Fruit fly (Drosophila melanogaster): ENCODE measurements around the gene CG3919.
A peak's percentile ranks its signal among the peaks of the same experiment; 100 is the strongest.

Gene CG3919

dm6 chr3L:14432252-14432651 lies 21.8 kb downstream of the CG3919 start:
- no peak for TF ChIP-seq pan (optimal IDR thresholded peaks at IDR 0.05)
- no peak for TF ChIP-seq Dll (optimal IDR thresholded peaks at IDR 0.05)
- no peak for TF ChIP-seq psq (optimal IDR thresholded peaks at IDR 0.05)
- no peak for TF ChIP-seq EcR (GFP tag; optimal IDR thresholded peaks at IDR 0.05)
- no peak for TF ChIP-seq CG8478 (optimal IDR thresholded peaks at IDR 0.05)
- no peak for TF ChIP-seq usp (GFP tag; optimal IDR thresholded peaks at IDR 0.05)

- no peak for TF ChIP-seq EcR (GFP tag; optimal IDR thresholded peaks at IDR 0.05)
- no peak for TF ChIP-seq Dll (optimal IDR thresholded peaks at IDR 0.05)
- no peak for TF ChIP-seq pan (optimal IDR thresholded peaks at IDR 0.05)
- TF ChIP-seq psq (optimal IDR thresholded peaks at IDR 0.05) = no peak
- no peak for TF ChIP-seq CG8478 (optimal IDR thresholded peaks at IDR 0.05)
- no peak for TF ChIP-seq usp (GFP tag; optimal IDR thresholded peaks at IDR 0.05)
Observed at dm6 chr3L:14440592-14440991, 30.2 kb downstream of the CG3919 start.

- TF ChIP-seq psq (optimal IDR thresholded peaks at IDR 0.05) = no peak
Observed at dm6 chr3L:14446874-14447273, 36.4 kb downstream of the CG3919 start.

- TF ChIP-seq pan (optimal IDR thresholded peaks at IDR 0.05) (no peak), psq (optimal IDR thresholded peaks at IDR 0.05) (no peak), EcR (GFP tag; optimal IDR thresholded peaks at IDR 0.05) (peak in 1 of 2 experiments; percentile 12)
Observed at dm6 chr3L:14447374-14447773, 36.9 kb downstream of the CG3919 start.

dm6 chr3L:14448321-14449043 lies 38.1 kb downstream of the CG3919 start:
- TF ChIP-seq pan (optimal IDR thresholded peaks at IDR 0.05) = no peak

dm6 chr3L:14450347-14450926 lies 40.0 kb downstream of the CG3919 start:
- TF ChIP-seq CG8478 (optimal IDR thresholded peaks at IDR 0.05) (no peak), EcR (GFP tag; optimal IDR thresholded peaks at IDR 0.05) (no peak), Dll (optimal IDR thresholded peaks at IDR 0.05) (no peak), pan (optimal IDR thresholded peaks at IDR 0.05) (no peak), usp (GFP tag; optimal IDR thresholded peaks at IDR 0.05) (no peak), psq (optimal IDR thresholded peaks at IDR 0.05) (no peak)

dm6 chr3L:14451534-14451933 lies 41.1 kb downstream of the CG3919 start:
- no peak for TF ChIP-seq CG8478 (optimal IDR thresholded peaks at IDR 0.05)

dm6 chr3L:14452419-14453259 lies 42.2 kb downstream of the CG3919 start:
- TF ChIP-seq Dll (optimal IDR thresholded peaks at IDR 0.05) = no peak
- TF ChIP-seq usp (GFP tag; optimal IDR thresholded peaks at IDR 0.05) = no peak
- no peak for TF ChIP-seq EcR (GFP tag; optimal IDR thresholded peaks at IDR 0.05)
- no peak for TF ChIP-seq pan (optimal IDR thresholded peaks at IDR 0.05)
- TF ChIP-seq CG8478 (optimal IDR thresholded peaks at IDR 0.05) = no peak
- no peak for TF ChIP-seq psq (optimal IDR thresholded peaks at IDR 0.05)

dm6 chr3L:14453260-14453590 lies 42.8 kb downstream of the CG3919 start:
- no peak for TF ChIP-seq EcR (GFP tag; optimal IDR thresholded peaks at IDR 0.05)
- TF ChIP-seq psq (optimal IDR thresholded peaks at IDR 0.05) = no peak
- no peak for TF ChIP-seq pan (optimal IDR thresholded peaks at IDR 0.05)
- TF ChIP-seq usp (GFP tag; optimal IDR thresholded peaks at IDR 0.05) = no peak
- no peak for TF ChIP-seq CG8478 (optimal IDR thresholded peaks at IDR 0.05)
- no peak for TF ChIP-seq Dll (optimal IDR thresholded peaks at IDR 0.05)

- TF ChIP-seq psq (optimal IDR thresholded peaks at IDR 0.05) = no peak
- no peak for TF ChIP-seq Dll (optimal IDR thresholded peaks at IDR 0.05)
Observed at dm6 chr3L:14454716-14455115, 44.3 kb downstream of the CG3919 start.

- TF ChIP-seq Dll (optimal IDR thresholded peaks at IDR 0.05) (no peak), EcR (GFP tag; optimal IDR thresholded peaks at IDR 0.05) (no peak), usp (GFP tag; optimal IDR thresholded peaks at IDR 0.05) (no peak), psq (optimal IDR thresholded peaks at IDR 0.05) (no peak), CG8478 (optimal IDR thresholded peaks at IDR 0.05) (no peak), pan (optimal IDR thresholded peaks at IDR 0.05) (no peak)
Observed at dm6 chr3L:14455968-14456678, 45.7 kb downstream of the CG3919 start.

- TF ChIP-seq Dll (optimal IDR thresholded peaks at IDR 0.05) (no peak), psq (optimal IDR thresholded peaks at IDR 0.05) (no peak), EcR (GFP tag; optimal IDR thresholded peaks at IDR 0.05) (no peak), CG8478 (optimal IDR thresholded peaks at IDR 0.05) (no peak), pan (optimal IDR thresholded peaks at IDR 0.05) (no peak), usp (GFP tag; optimal IDR thresholded peaks at IDR 0.05) (no peak)
Observed at dm6 chr3L:14456898-14457297, 46.5 kb downstream of the CG3919 start.
